Worm (Caenorhabditis elegans) whole organism, young adult: ENCODE measurements around the gene F56C9.8.

Experiments used
- B0035.1 ChIP-seq: sonication (generic microtip); optimal IDR thresholded peaks from 2 replicates; lab custom pipeline; 2016; ENCODE audit warnings: missing genetic modification characterization, mild to moderate bottlenecking, missing compliant biosample characterization, missing genotype, missing genetic modification reagents
- D2030.7 ChIP-seq: fragments of 200-800 bp; sonication (Bioruptor generic); IDR thresholded peaks from 2 replicates; pipeline ENCODE4 v1.3.6; 2022; ENCODE audit warnings: missing genetic modification reagents, missing genetic modification characterization, missing compliant biosample characterization
- F37B4.10 ChIP-seq: fragments of 200-800 bp; sonication (Bioruptor generic); IDR thresholded peaks from 2 replicates; pipeline ENCODE4 v1.3.6; 2022; ENCODE audit warnings: missing genetic modification characterization, missing compliant biosample characterization
- F39B2.1 ChIP-seq: fragments of 200-800 bp; sonication (Bioruptor generic); IDR thresholded peaks from 2 replicates; pipeline ENCODE4 v1.3.6; 2022; ENCODE audit warnings: missing genetic modification reagents, missing genetic modification characterization, missing compliant biosample characterization
- K12H6.12 ChIP-seq: fragments of 200-800 bp; sonication (Bioruptor generic); optimal IDR thresholded peaks from 2 replicates; lab custom pipeline; 2018; ENCODE audit warnings: mild to moderate bottlenecking, missing genetic modification characterization, missing compliant biosample characterization
- T26A5.8 ChIP-seq: sonication (generic microtip); optimal IDR thresholded peaks from 2 replicates; lab custom pipeline; 2016; ENCODE audit warnings: missing genetic modification characterization, missing compliant biosample characterization
- Y53G8AR.9 ChIP-seq: fragments of 200-800 bp; sonication (Bioruptor generic); conservative IDR thresholded peaks from 2 replicates; pipeline ENCODE4 v1.3.6; 2022; ENCODE audit warnings: missing genetic modification reagents, missing genetic modification characterization, missing compliant biosample characterization
- Y56A3A.18 ChIP-seq: fragments of 200-800 bp; sonication (Bioruptor generic); IDR thresholded peaks from 2 replicates; pipeline ENCODE4 v1.3.6; 2022; ENCODE audit warnings: missing genetic modification reagents, missing genetic modification characterization, missing compliant biosample characterization
- ZK185.1 ChIP-seq: sonication (generic microtip); optimal IDR thresholded peaks from 2 replicates; lab custom pipeline; 2016; ENCODE audit warnings: mild to moderate bottlenecking, missing genetic modification characterization, missing compliant biosample characterization; ENCODE audit not compliant: poor library complexity, severe bottlenecking
- aptf-3 ChIP-seq: fragments of 200-800 bp; sonication (Bioruptor generic); IDR thresholded peaks from 2 replicates; pipeline ENCODE4 v1.3.6; 2022; ENCODE audit warnings: missing genetic modification characterization, missing compliant biosample characterization
- attf-5 ChIP-seq: fragments of 200-800 bp; sonication (Bioruptor generic); optimal IDR thresholded peaks from 2 replicates; lab custom pipeline; 2018; ENCODE audit warnings: mild to moderate bottlenecking, missing genetic modification characterization, missing compliant biosample characterization
- attf-6 ChIP-seq: fragments of 200-800 bp; sonication (Bioruptor generic); IDR thresholded peaks from 2 replicates; pipeline ENCODE4 v1.3.6; 2022; ENCODE audit warnings: missing genetic modification reagents, missing genetic modification characterization, missing compliant biosample characterization
- bed-1 ChIP-seq: fragments of 200-800 bp; sonication (Bioruptor generic); IDR thresholded peaks from 2 replicates; pipeline ENCODE4 v1.3.6; 2022; ENCODE audit warnings: missing genetic modification reagents, missing genetic modification characterization, missing compliant biosample characterization
- cebp-1 ChIP-seq, 2 experiments: fragments of 200-800 bp in 1 of 2; sonication (Bioruptor generic) in 1 of 2; sonication (generic microtip) in 1 of 2; IDR thresholded peaks in 1 of 2; optimal IDR thresholded peaks in 1 of 2; 2 replicates each; pipeline versions ENCODE4 v1.3.6 to Lab custom; 2017 to 2022; ENCODE audit warnings: missing compliant biosample characterization in 2 of 2, missing genetic modification characterization in 2 of 2, mild to moderate bottlenecking in 1 of 2, missing genetic modification reagents in 1 of 2, moderate library complexity in 1 of 2
- ceh-58 ChIP-seq: fragments of 200-800 bp; sonication (Bioruptor generic); IDR thresholded peaks from 2 replicates; pipeline ENCODE4 v1.3.6; 2022; ENCODE audit warnings: missing genetic modification characterization, missing compliant biosample characterization
- ceh-79 ChIP-seq: sonication (generic microtip); optimal IDR thresholded peaks from 2 replicates; lab custom pipeline; 2017; ENCODE audit warnings: mild to moderate bottlenecking, missing genetic modification characterization, missing compliant biosample characterization
- chd-7 ChIP-seq: sonication (generic microtip); optimal IDR thresholded peaks from 2 replicates; lab custom pipeline; 2016; ENCODE audit warnings: mild to moderate bottlenecking, missing genetic modification characterization, moderate library complexity, missing compliant biosample characterization
- dpff-1 ChIP-seq: sonication (generic microtip); optimal IDR thresholded peaks from 2 replicates; lab custom pipeline; 2017; ENCODE audit warnings: mild to moderate bottlenecking, missing genetic modification characterization, missing compliant biosample characterization
- efl-1 ChIP-seq: fragments of 150-350 bp; optimal IDR thresholded peaks from 2 replicates; lab custom pipeline; 2014; ENCODE audit warnings: missing biosample characterization, missing genetic modification reagents, missing genetic modification characterization
- hmg-20 ChIP-seq: fragments of 200-800 bp; sonication (Bioruptor generic); IDR thresholded peaks from 2 replicates; pipeline ENCODE4 v1.3.6; 2022; ENCODE audit warnings: missing genetic modification reagents, missing genetic modification characterization, missing compliant biosample characterization
- hrde-1 ChIP-seq: sonication (generic microtip); optimal IDR thresholded peaks from 2 replicates; lab custom pipeline; 2016; ENCODE audit warnings: missing genetic modification characterization, mild to moderate bottlenecking, missing compliant biosample characterization, moderate library complexity, missing genotype, missing genetic modification reagents, borderline replicate concordance
- lag-1 ChIP-seq: fragments of 200-800 bp; sonication (Bioruptor generic); IDR thresholded peaks from 2 replicates; pipeline ENCODE4 v1.3.6; 2022; ENCODE audit warnings: missing genetic modification reagents, missing genetic modification characterization, missing compliant biosample characterization
- let-526 ChIP-seq: fragments of 200-800 bp; sonication (Bioruptor generic); IDR thresholded peaks from 2 replicates; pipeline ENCODE4 v1.3.6; 2022; ENCODE audit warnings: missing genetic modification reagents, missing genetic modification characterization, missing compliant biosample characterization
- lin-26 ChIP-seq: fragments of 200-800 bp; sonication (Bioruptor generic); IDR thresholded peaks from 2 replicates; pipeline ENCODE4 v1.3.6; 2022; ENCODE audit warnings: missing genetic modification reagents, missing genetic modification characterization, missing compliant biosample characterization
- lin-35 ChIP-seq, 3 experiments: fragments of 150-350 bp in 2 of 3; sonication (generic microtip) in 1 of 3; optimal IDR thresholded peaks; 2 replicates each; lab custom pipeline; 2014 to 2018; ENCODE audit warnings: missing biosample characterization in 3 of 3, missing genetic modification characterization in 3 of 3, missing genetic modification reagents in 3 of 3
- lin-40 ChIP-seq: sonication (generic microtip); optimal IDR thresholded peaks from 2 replicates; lab custom pipeline; 2016; ENCODE audit warnings: missing genetic modification characterization, mild to moderate bottlenecking, missing compliant biosample characterization, missing genotype, missing genetic modification reagents
- lin-54 ChIP-seq: fragments of 200-800 bp; sonication (Bioruptor generic); optimal IDR thresholded peaks from 2 replicates; lab custom pipeline; 2018; ENCODE audit warnings: mild to moderate bottlenecking, missing genetic modification characterization, missing compliant biosample characterization
- madf-3 ChIP-seq: fragments of 200-800 bp; sonication (Bioruptor generic); IDR thresholded peaks from 2 replicates; pipeline ENCODE4 v1.3.6; 2022; ENCODE audit warnings: missing genetic modification reagents, missing genetic modification characterization, missing compliant biosample characterization
- madf-8 ChIP-seq: fragments of 200-800 bp; sonication (Bioruptor generic); conservative IDR thresholded peaks from 2 replicates; pipeline ENCODE4 v1.3.6; 2022; ENCODE audit warnings: missing genetic modification reagents, missing genetic modification characterization, missing compliant biosample characterization
- nfyb-1 ChIP-seq: fragments of 200-800 bp; sonication (Bioruptor generic); IDR thresholded peaks from 2 replicates; pipeline ENCODE4 v1.3.6; 2022; ENCODE audit warnings: missing genetic modification reagents, missing genetic modification characterization, missing compliant biosample characterization
- nhr-80 ChIP-seq: sonication (generic microtip); optimal IDR thresholded peaks from 2 replicates; lab custom pipeline; 2016; ENCODE audit warnings: missing genetic modification characterization, missing compliant biosample characterization
- nhr-90 ChIP-seq: sonication (generic microtip); optimal IDR thresholded peaks from 2 replicates; lab custom pipeline; 2016; ENCODE audit warnings: missing genotype, mild to moderate bottlenecking, missing genetic modification characterization, missing compliant biosample characterization
- rec-8 ChIP-seq, 2 experiments: sonication (generic microtip); optimal IDR thresholded peaks; 2 replicates each; lab custom pipeline; 2016; ENCODE audit warnings: mild to moderate bottlenecking in 2 of 2, missing genetic modification characterization in 2 of 2, missing genetic modification reagents in 2 of 2, missing genotype in 2 of 2, missing biosample characterization in 1 of 2, missing compliant biosample characterization in 1 of 2, moderate library complexity in 1 of 2
- sea-2 ChIP-seq: fragments of 200-800 bp; sonication (Bioruptor generic); IDR thresholded peaks from 2 replicates; pipeline ENCODE4 v1.3.6; 2022; ENCODE audit warnings: missing genetic modification characterization, missing compliant biosample characterization
- somi-1 ChIP-seq: fragments of 200-800 bp; sonication (Bioruptor generic); optimal IDR thresholded peaks from 2 replicates; lab custom pipeline; 2018; ENCODE audit warnings: mild to moderate bottlenecking, missing genetic modification characterization, missing compliant biosample characterization
- sptf-2 ChIP-seq: fragments of 200-800 bp; sonication (Bioruptor generic); optimal IDR thresholded peaks from 2 replicates; lab custom pipeline; 2018; ENCODE audit warnings: mild to moderate bottlenecking, missing genetic modification characterization, missing compliant biosample characterization
- unc-130 ChIP-seq: sonication (generic microtip); optimal IDR thresholded peaks from 2 replicates; lab custom pipeline; 2016; ENCODE audit warnings: missing genetic modification reagents, missing genetic modification characterization, missing compliant biosample characterization

The F56C9.8 gene

DNA sequence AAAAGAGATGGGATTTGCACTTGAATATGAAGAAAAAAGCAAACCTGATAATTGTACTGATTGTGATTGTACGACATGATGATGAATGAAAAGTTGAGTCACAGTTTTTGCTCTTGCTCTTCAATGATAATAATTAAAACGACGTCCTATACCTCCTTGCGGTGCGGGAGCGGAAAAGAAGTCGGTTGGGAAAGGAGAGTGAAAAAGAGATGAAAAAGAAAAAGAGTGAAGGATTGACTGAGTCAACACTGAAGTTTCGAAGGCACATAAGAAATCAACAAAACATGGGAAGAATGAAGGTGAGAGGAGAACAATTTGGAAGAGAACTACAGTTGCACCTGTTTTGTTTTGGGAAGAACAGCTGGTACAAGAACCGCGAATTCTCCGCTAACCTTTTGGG is at the start of gene F56C9.8:
F56C9.8 (minus strand) TSS at position 120 of the 400 bp plus-strand sequence.
- TF ChIP-seq ceh-79 (tag; lab: Kevin White, UChicago), result no peak
- peak; percentile 30 for TF ChIP-seq nhr-80 (tag; lab: Kevin White, UChicago)

DNA sequence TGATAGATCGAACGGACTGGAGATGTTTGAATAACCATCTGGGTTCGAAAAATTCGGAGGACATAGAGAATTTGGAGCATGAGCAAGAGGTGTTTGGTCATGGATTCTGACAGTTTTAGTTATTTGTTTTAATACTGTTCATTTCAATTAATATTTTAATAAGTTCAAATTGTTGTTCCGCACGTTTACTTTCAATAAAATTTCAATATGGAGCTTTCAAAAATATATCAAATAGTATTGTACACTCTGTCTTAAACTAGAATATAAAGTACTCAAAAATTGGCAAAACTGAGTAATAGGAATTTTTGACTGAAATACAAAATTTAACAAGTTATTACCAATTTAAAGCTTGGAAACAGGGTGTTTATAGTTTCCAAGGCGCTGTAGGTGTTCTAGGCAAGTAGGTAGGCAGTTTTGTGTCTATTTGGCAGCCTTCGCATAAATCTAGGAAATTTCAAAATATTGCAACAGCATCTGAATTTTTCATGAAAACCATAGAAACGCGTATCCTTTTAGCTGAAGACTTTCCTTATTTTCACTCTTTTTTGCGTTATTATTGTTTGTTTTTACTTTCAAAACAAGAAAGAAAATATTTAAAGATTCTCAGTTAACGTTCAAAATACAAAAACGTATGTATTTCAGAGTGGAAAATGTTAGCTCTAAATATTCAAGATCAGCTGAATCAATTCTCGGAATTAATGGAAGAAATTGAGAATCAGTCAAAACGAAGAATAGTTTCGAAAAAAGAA is 47.9 kb upstream of the F56C9.8 start, which contains the start of the genes T20B12.5 and T20B12.4:
T20B12.5 (minus strand) TSS at position 101 of the 749 bp plus-strand sequence.
T20B12.4 (plus strand) TSS at position 699 of the 749 bp plus-strand sequence.
- TF ChIP-seq aptf-3 (GFP tag; lab: Robert Waterston, UW) (no peak), F37B4.10 (no peak), bed-1 (GFP tag; lab: Robert Waterston, UW) (no peak), Y56A3A.18 (GFP tag; lab: Robert Waterston, UW) (no peak), hmg-20 (GFP tag; lab: Robert Waterston, UW) (no peak), hrde-1 (no peak), nhr-80 (tag; lab: Kevin White, UChicago) (no peak), D2030.7 (GFP tag; lab: Robert Waterston, UW) (no peak), ceh-58 (GFP tag; lab: Robert Waterston, UW) (no peak), lin-40 (tag; lab: Kevin White, UChicago) (no peak)

DNA sequence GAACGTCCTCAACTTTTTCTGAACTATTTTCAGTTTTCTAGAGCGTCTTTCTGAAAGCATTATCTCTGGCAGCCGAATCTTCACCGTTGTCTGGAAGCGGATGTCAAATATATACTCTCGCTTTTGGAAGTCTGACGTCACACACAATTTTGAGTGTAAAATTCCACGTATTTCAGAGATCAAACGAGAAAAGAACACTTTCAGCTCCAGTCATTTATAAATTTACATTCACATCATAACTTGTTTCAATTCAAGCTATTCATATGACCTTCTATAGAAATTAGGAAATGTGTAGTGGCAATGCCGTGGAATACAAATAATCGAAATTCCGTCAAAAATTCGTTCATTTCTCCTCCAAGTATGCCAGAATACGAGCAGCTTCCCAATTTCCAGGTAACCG is 46.3 kb upstream of the F56C9.8 start, which contains the start of gene F08F8.11:
F08F8.11 (plus strand) TSS at position 301 of the 400 bp plus-strand sequence.
- no peak for TF ChIP-seq sea-2
- TF ChIP-seq madf-8 (GFP tag; lab: Robert Waterston, UW), result no peak
- no peak for TF ChIP-seq lin-35 (GFP tag; optimal IDR thresholded peaks at IDR 0.05; lab: Kevin White, UChicago)
- no peak for TF ChIP-seq unc-130 (GFP tag; lab: Kevin White, UChicago)
- no peak for TF ChIP-seq F39B2.1 (GFP tag; lab: Robert Waterston, UW)
- no peak for TF ChIP-seq chd-7 (tag; lab: Kevin White, UChicago)
- TF ChIP-seq D2030.7 (GFP tag; lab: Robert Waterston, UW), result no peak
- TF ChIP-seq ZK185.1 (tag; lab: Kevin White, UChicago), result no peak
- no peak for TF ChIP-seq B0035.1
- no peak for TF ChIP-seq aptf-3 (GFP tag; lab: Robert Waterston, UW)
- TF ChIP-seq rec-8 (tag; optimal IDR thresholded peaks at IDR 0.05; lab: Kevin White, UChicago), result no peak
- no peak for TF ChIP-seq ceh-58 (GFP tag; lab: Robert Waterston, UW)
- TF ChIP-seq sptf-2, result no peak
- no peak for TF ChIP-seq efl-1 (GFP tag; lab: Kevin White, UChicago)
- no peak for TF ChIP-seq dpff-1 (tag; lab: Kevin White, UChicago)
- TF ChIP-seq, all 124 proteins: peak for 0

DNA sequence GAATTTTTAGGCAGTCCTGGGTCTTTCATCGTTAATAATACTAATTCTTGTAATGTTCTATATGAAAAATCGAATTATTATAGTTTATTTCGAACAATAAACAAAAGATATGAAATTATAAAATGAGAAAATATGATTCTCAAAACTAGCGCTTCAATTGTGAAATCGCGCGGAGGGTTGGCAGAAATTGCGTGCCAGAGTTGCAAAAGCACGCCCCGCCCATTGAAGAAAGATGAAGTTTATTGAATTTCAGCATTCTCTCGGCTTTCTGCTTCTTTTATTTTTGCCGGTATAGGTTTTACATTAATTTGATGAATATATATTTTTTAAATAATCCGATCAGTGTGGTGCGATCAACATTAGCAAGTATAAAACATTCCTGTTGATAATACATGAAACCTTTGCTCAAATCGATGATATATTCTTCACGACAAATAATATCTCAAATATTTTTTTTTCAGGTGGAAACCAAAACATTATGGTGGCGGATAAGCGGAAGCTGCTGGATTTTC is 39.8 kb upstream of the F56C9.8 start, which contains the start of the genes eco-1 and hmgr-1:
eco-1 (minus strand) TSS at position 59 of the 512 bp plus-strand sequence.
hmgr-1 (plus strand) TSS at position 462 of the 512 bp plus-strand sequence.
- TF ChIP-seq lin-35 (GFP tag; optimal IDR thresholded peaks at IDR 0.05; lab: Kevin White, UChicago) (peak in 1 of 3 experiments; percentile 8), let-526 (GFP tag; lab: Robert Waterston, UW) (no peak), cebp-1 (GFP tag; IDR thresholded peaks at IDR 0.05; lab: Robert Waterston, UW) (no peak), cebp-1 (tag; optimal IDR thresholded peaks at IDR 0.05; lab: Kevin White, UChicago) (peak; percentile 39), attf-5 (GFP tag; lab: Kevin White, UChicago) (no peak), lin-54 (peak; percentile 22)

DNA sequence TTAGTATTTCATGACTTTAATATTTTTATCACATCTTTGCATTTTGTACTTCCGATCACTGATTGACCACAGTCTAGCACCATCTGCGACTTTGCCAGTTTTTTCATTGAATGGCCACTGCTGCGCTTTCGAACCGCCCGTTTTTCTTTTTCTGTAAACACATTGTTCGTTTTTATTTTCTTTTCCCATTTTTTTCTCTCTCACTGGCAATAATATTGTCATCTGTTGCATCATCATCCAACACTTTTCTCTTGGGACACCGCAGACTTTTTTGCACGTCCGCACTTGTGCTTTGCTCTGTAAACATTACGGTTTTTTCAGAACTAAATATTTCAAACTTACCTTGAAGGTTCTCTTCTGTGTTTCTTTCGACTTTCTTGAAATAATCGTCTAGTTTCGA is 39.3 kb upstream of the F56C9.8 start:
- TF ChIP-seq hmg-20 (GFP tag; lab: Robert Waterston, UW) (no peak), chd-7 (tag; lab: Kevin White, UChicago) (no peak), lag-1 (GFP tag; lab: Robert Waterston, UW) (no peak), madf-3 (GFP tag; lab: Robert Waterston, UW) (no peak), attf-6 (GFP tag; lab: Robert Waterston, UW) (no peak), nhr-80 (tag; lab: Kevin White, UChicago) (peak; percentile 8), T26A5.8 (tag; lab: Kevin White, UChicago) (no peak), lin-40 (tag; lab: Kevin White, UChicago) (peak; percentile 10), somi-1 (GFP tag; lab: Kevin White, UChicago) (peak; percentile 37), cebp-1 (GFP tag; IDR thresholded peaks at IDR 0.05; lab: Robert Waterston, UW) (no peak), cebp-1 (tag; optimal IDR thresholded peaks at IDR 0.05; lab: Kevin White, UChicago) (peak; percentile 5), nhr-90 (tag; lab: Kevin White, UChicago) (no peak), lin-26 (GFP tag; lab: Robert Waterston, UW) (peak; percentile 41; the same call in 1 of the 2 replicates), K12H6.12 (peak; percentile 32), nfyb-1 (GFP tag; lab: Robert Waterston, UW) (no peak), attf-5 (GFP tag; lab: Kevin White, UChicago) (peak; percentile 9), Y53G8AR.9 (GFP tag; lab: Robert Waterston, UW) (no peak)
